Worm (Caenorhabditis elegans): Measurements from ENCODE around the gene lim-4.

ce11 chrX:3839172-3839571 is 34.2 kb downstream of the lim-4 start:
- no peak for TF ChIP-seq nhr-11 (tag; optimal IDR thresholded peaks at IDR 0.05)
- TF ChIP-seq unc-55 (GFP tag; optimal IDR thresholded peaks at IDR 0.05), result no peak
- no peak for TF ChIP-seq pha-4 (tag; optimal IDR thresholded peaks at IDR 0.05)
- no peak for TF ChIP-seq zip-5 (tag; optimal IDR thresholded peaks at IDR 0.05)
- TF ChIP-seq F13H6.1 (tag; optimal IDR thresholded peaks at IDR 0.05), result no peak
- no peak for TF ChIP-seq ama-1 (optimal IDR thresholded peaks at IDR 0.05)
- TF ChIP-seq tbx-2 (tag; optimal IDR thresholded peaks at IDR 0.05), result no peak
- no peak for TF ChIP-seq gmeb-2 (tag; optimal IDR thresholded peaks at IDR 0.05)
- TF ChIP-seq nhr-232 (tag; optimal IDR thresholded peaks at IDR 0.05), result no peak
- no peak for TF ChIP-seq ref-2 (tag; optimal IDR thresholded peaks at IDR 0.05)
- TF ChIP-seq nfya-1 (tag; optimal IDR thresholded peaks at IDR 0.05), result no peak
